Worm (Caenorhabditis elegans) whole organism, early embryonic: ENCODE measurements around the gene C47E12.2.

ENCODE experiments used
- B0310.2 ChIP-seq: sonication (generic microtip); optimal IDR thresholded peaks from 2 replicates; lab custom pipeline; 2016; ENCODE audit warnings: mild to moderate bottlenecking, missing genetic modification characterization, missing compliant biosample characterization
- F13C5.2 ChIP-seq: sonication (generic microtip); optimal IDR thresholded peaks from 2 replicates; lab custom pipeline; 2017; ENCODE audit warnings: mild to moderate bottlenecking, missing genetic modification characterization, inconsistent platforms, missing compliant biosample characterization
- ama-1 ChIP-seq: fragments of 150-350 bp; optimal IDR thresholded peaks from 2 replicates; lab custom pipeline; 2014
- flt-1 ChIP-seq: fragments of 200-800 bp; sonication (Bioruptor generic); IDR thresholded peaks from 2 replicates; pipeline ENCODE4 v1.3.6; 2022; ENCODE audit warnings: missing genetic modification characterization, missing compliant biosample characterization
- hnd-1 ChIP-seq: sonication (generic microtip); optimal IDR thresholded peaks from 2 replicates; lab custom pipeline; 2016; ENCODE audit warnings: missing genetic modification characterization, missing compliant biosample characterization
- pes-1 ChIP-seq: fragments of 200-800 bp; sonication (Bioruptor generic); IDR thresholded peaks from 2 replicates; pipeline ENCODE4 v1.3.6; 2022; ENCODE audit warnings: missing genetic modification reagents, missing genetic modification characterization, missing compliant biosample characterization
- sea-1 ChIP-seq: fragments of 200-800 bp; sonication (Bioruptor generic); conservative IDR thresholded peaks from 2 replicates; pipeline ENCODE4 v1.3.6; 2022; ENCODE audit warnings: missing genetic modification characterization, missing compliant biosample characterization
- tbx-11 ChIP-seq: fragments of 200-800 bp; sonication (Bioruptor generic); IDR thresholded peaks from 2 replicates; pipeline ENCODE4 v1.3.6; 2022; ENCODE audit warnings: missing genetic modification characterization, missing compliant biosample characterization
- tbx-37 ChIP-seq: fragments of 200-800 bp; sonication (Bioruptor generic); conservative IDR thresholded peaks from 2 replicates; pipeline ENCODE4 v1.3.6; 2022; ENCODE audit warnings: missing genetic modification reagents, missing genetic modification characterization, missing compliant biosample characterization
- tra-4 ChIP-seq: sonication (generic microtip); optimal IDR thresholded peaks from 2 replicates; lab custom pipeline; 2017; ENCODE audit warnings: missing genetic modification characterization, missing compliant biosample characterization

ce11 chrIV:10006792-10007191, 3.5 kb upstream of the C47E12.2 start, which contains the start of gene C47E12.13:
- TF ChIP-seq flt-1 (no peak), tbx-11 (GFP tag; lab: Robert Waterston, UW) (no peak), hnd-1 (tag; lab: Kevin White, UChicago) (no peak), ama-1 (lab: Kevin White, UChicago) (no peak), pes-1 (no peak), tbx-37 (no peak), sea-1 (GFP tag; lab: Robert Waterston, UW) (no peak), B0310.2 (no peak), F13C5.2 (tag; lab: Kevin White, UChicago) (no peak), tra-4 (tag; lab: Kevin White, UChicago) (no peak)
